Fruit fly (Drosophila melanogaster) whole organism, prepupa: Measurements from ENCODE around the gene Tudor-SN.

Experiments
- Blimp-1 ChIP-seq: fragments of 200-800 bp; sonication (Bioruptor generic); optimal IDR thresholded peaks from 3 replicates; lab custom pipeline; 2017; ENCODE audit warnings: missing biosample characterization, missing genetic modification characterization, mild to moderate bottlenecking, moderate library complexity, missing genetic modification reagents
- CG10631 ChIP-seq: fragments of 200-800 bp; sonication (Bioruptor generic); optimal IDR thresholded peaks from 2 replicates; lab custom pipeline; 2016; ENCODE audit warnings: missing biosample characterization, missing genetic modification characterization
- CG11294 ChIP-seq: fragments of 200-800 bp; sonication (Bioruptor generic); IDR thresholded peaks from 2 replicates; pipeline ENCODE4 v1.3.6; 2022; ENCODE audit warnings: missing biosample characterization, missing genetic modification characterization
- CG11762 ChIP-seq: fragments of 200-800 bp; sonication (Bioruptor generic); optimal IDR thresholded peaks from 3 replicates; lab custom pipeline; 2016; ENCODE audit warnings: missing biosample characterization, missing genetic modification characterization; ENCODE audit not compliant: insufficient read depth
- CG11902 ChIP-seq: fragments of 200-800 bp; sonication (Bioruptor generic); optimal IDR thresholded peaks from 3 replicates; lab custom pipeline; 2016; ENCODE audit warnings: missing biosample characterization, missing genetic modification characterization
- CG15336 ChIP-seq: fragments of 200-800 bp; sonication (Bioruptor generic); IDR thresholded peaks from 2 replicates; pipeline ENCODE4 v1.3.6; 2022; ENCODE audit warnings: missing biosample characterization, missing genetic modification characterization
- CG1621 ChIP-seq: fragments of 200-800 bp; sonication (Bioruptor generic); optimal IDR thresholded peaks from 3 replicates; lab custom pipeline; 2018; ENCODE audit warnings: missing biosample characterization, mild to moderate bottlenecking, missing genetic modification characterization
- CG3032 ChIP-seq: fragments of 200-800 bp; optimal IDR thresholded peaks from 2 replicates; lab custom pipeline; 2019; ENCODE audit warnings: missing biosample characterization, mild to moderate bottlenecking, missing genetic modification characterization, moderate library complexity
- CG31627 ChIP-seq: fragments of 200-800 bp; sonication (Bioruptor generic); optimal IDR thresholded peaks from 3 replicates; lab custom pipeline; 2016; ENCODE audit warnings: missing biosample characterization, missing genetic modification characterization
- CG32006 ChIP-seq: fragments of 200-800 bp; sonication (Bioruptor generic); optimal IDR thresholded peaks from 3 replicates; lab custom pipeline; 2017; ENCODE audit warnings: missing biosample characterization, mild to moderate bottlenecking, missing genetic modification characterization
- CG3919 ChIP-seq: fragments of 200-800 bp; sonication (Bioruptor generic); optimal IDR thresholded peaks from 3 replicates; lab custom pipeline; 2016; ENCODE audit warnings: missing biosample characterization, missing genetic modification characterization
- CG4318 ChIP-seq: fragments of 200-800 bp; sonication (Bioruptor generic); optimal IDR thresholded peaks from 3 replicates; lab custom pipeline; 2017; ENCODE audit warnings: missing biosample characterization, mild to moderate bottlenecking, missing genetic modification characterization
- CG6163 ChIP-seq: fragments of 200-800 bp; sonication (Bioruptor generic); IDR thresholded peaks from 3 replicates; pipeline ENCODE4 v1.3.6; 2022; ENCODE audit warnings: missing biosample characterization, missing genetic modification characterization
- CG6276 ChIP-seq: fragments of 200-800 bp; sonication (Bioruptor generic); optimal IDR thresholded peaks from 2 replicates; lab custom pipeline; 2017; ENCODE audit warnings: missing biosample characterization, mild to moderate bottlenecking, missing genetic modification characterization
- CG6792 ChIP-seq: fragments of 200-800 bp; sonication (Bioruptor generic); optimal IDR thresholded peaks from 3 replicates; lab custom pipeline; 2016; ENCODE audit warnings: missing biosample characterization, missing genetic modification characterization
- CG6808 ChIP-seq: fragments of 200-800 bp; sonication (Bioruptor generic); optimal IDR thresholded peaks from 3 replicates; lab custom pipeline; 2017; ENCODE audit warnings: missing biosample characterization, missing genetic modification characterization, mild to moderate bottlenecking, moderate library complexity, missing genetic modification reagents
- CG6854 ChIP-seq: fragments of 200-800 bp; sonication (Bioruptor generic); optimal IDR thresholded peaks from 2 replicates; lab custom pipeline; 2017; ENCODE audit warnings: missing biosample characterization, mild to moderate bottlenecking, missing genetic modification characterization
- CG7368 ChIP-seq: fragments of 200-800 bp; sonication (Bioruptor generic); optimal IDR thresholded peaks from 3 replicates; lab custom pipeline; 2016; ENCODE audit warnings: missing biosample characterization, missing genetic modification characterization
- CG8119 ChIP-seq: fragments of 200-800 bp; sonication (Bioruptor generic); IDR thresholded peaks from 3 replicates; pipeline ENCODE4 v1.3.6; 2022; ENCODE audit warnings: missing biosample characterization, missing genetic modification characterization
- CG8319 ChIP-seq: fragments of 200-800 bp; sonication (Bioruptor generic); optimal IDR thresholded peaks from 3 replicates; lab custom pipeline; 2016; ENCODE audit warnings: missing biosample characterization, missing genetic modification characterization
- CG8632 ChIP-seq: fragments of 200-800 bp; sonication (Bioruptor generic); optimal IDR thresholded peaks from 3 replicates; lab custom pipeline; 2016; ENCODE audit warnings: missing biosample characterization, missing genetic modification characterization
- CG9139 ChIP-seq: fragments of 200-800 bp; sonication (Bioruptor generic); optimal IDR thresholded peaks from 3 replicates; lab custom pipeline; 2017; ENCODE audit warnings: missing biosample characterization, mild to moderate bottlenecking, missing genetic modification characterization
- Eip75B ChIP-seq: fragments of 200-800 bp; sonication (Bioruptor generic); optimal IDR thresholded peaks from 3 replicates; lab custom pipeline; 2016; ENCODE audit warnings: missing biosample characterization, missing genetic modification characterization
- Eip78C ChIP-seq: fragments of 200-800 bp; sonication (Bioruptor generic); peaks from one replicate; lab custom pipeline; 2016; ENCODE audit warnings: missing biosample characterization, missing genetic modification characterization
- Eip93F ChIP-seq: fragments of 200-800 bp; sonication (Bioruptor generic); optimal IDR thresholded peaks from 2 replicates; lab custom pipeline; 2016; ENCODE audit warnings: missing biosample characterization, mild to moderate bottlenecking, missing genetic modification characterization
- Ets21C ChIP-seq: fragments of 200-800 bp; sonication (Bioruptor generic); optimal IDR thresholded peaks from 3 replicates; lab custom pipeline; 2016; ENCODE audit warnings: missing biosample characterization, missing genetic modification characterization
- Ets96B ChIP-seq: fragments of 200-800 bp; optimal IDR thresholded peaks from 2 replicates; lab custom pipeline; 2019; ENCODE audit warnings: missing biosample characterization, mild to moderate bottlenecking, missing genetic modification characterization, moderate library complexity
- Gug ChIP-seq: fragments of 200-800 bp; sonication (Bioruptor generic); IDR thresholded peaks from 2 replicates; pipeline ENCODE4 v1.3.6; 2022; ENCODE audit warnings: missing biosample characterization, missing genetic modification characterization
- Hr38 ChIP-seq: sonication (Bioruptor generic); optimal IDR thresholded peaks from 2 replicates; lab custom pipeline; 2016; ENCODE audit warnings: missing biosample characterization, missing genetic modification characterization
- Hr39 ChIP-seq: fragments of 200-800 bp; sonication (Bioruptor generic); optimal IDR thresholded peaks from 2 replicates; lab custom pipeline; 2016; ENCODE audit warnings: missing biosample characterization, missing genetic modification characterization
- Lpt ChIP-seq: fragments of 200-800 bp; sonication (Bioruptor generic); optimal IDR thresholded peaks from 3 replicates; lab custom pipeline; 2016; ENCODE audit warnings: missing biosample characterization, missing genetic modification characterization
- Met ChIP-seq: fragments of 200-800 bp; sonication (Bioruptor generic); optimal IDR thresholded peaks from 3 replicates; lab custom pipeline; 2016; ENCODE audit warnings: missing biosample characterization, missing genetic modification characterization
- OdsH ChIP-seq: fragments of 200-800 bp; sonication (Bioruptor generic); optimal IDR thresholded peaks from 3 replicates; lab custom pipeline; 2016; ENCODE audit warnings: missing biosample characterization, missing genetic modification characterization
- Sox102F ChIP-seq: fragments of 200-800 bp; sonication (Bioruptor generic); optimal IDR thresholded peaks from 2 replicates; lab custom pipeline; 2016; ENCODE audit warnings: missing biosample characterization, mild to moderate bottlenecking, missing genetic modification characterization
- Sox14 ChIP-seq: fragments of 200-800 bp; sonication (Bioruptor generic); optimal IDR thresholded peaks from 3 replicates; lab custom pipeline; 2016; ENCODE audit warnings: missing biosample characterization, missing genetic modification characterization
- Sox15 ChIP-seq: fragments of 200-800 bp; sonication (Bioruptor generic); optimal IDR thresholded peaks from 3 replicates; lab custom pipeline; 2016; ENCODE audit warnings: missing biosample characterization, missing genetic modification characterization
- achi ChIP-seq: fragments of 200-800 bp; sonication (Bioruptor generic); optimal IDR thresholded peaks from 3 replicates; lab custom pipeline; 2016; ENCODE audit warnings: missing biosample characterization, missing genetic modification characterization
- cyc ChIP-seq: fragments of 200-800 bp; sonication (Bioruptor generic); optimal IDR thresholded peaks from 3 replicates; lab custom pipeline; 2016; ENCODE audit warnings: missing biosample characterization, missing genetic modification characterization
- dac ChIP-seq: fragments of 200-800 bp; sonication (Bioruptor generic); optimal IDR thresholded peaks from 2 replicates; lab custom pipeline; 2017; ENCODE audit warnings: missing biosample characterization, mild to moderate bottlenecking, missing genetic modification characterization
- dsx ChIP-seq: fragments of 200-800 bp; optimal IDR thresholded peaks from 3 replicates; lab custom pipeline; 2019; ENCODE audit warnings: missing biosample characterization, mild to moderate bottlenecking, missing genetic modification characterization, moderate library complexity; ENCODE audit not compliant: poor library complexity, severe bottlenecking
- eg ChIP-seq: fragments of 200-800 bp; sonication (Bioruptor generic); IDR thresholded peaks from 3 replicates; pipeline ENCODE4 v1.3.6; 2022; ENCODE audit warnings: missing biosample characterization, missing genetic modification characterization
- esn ChIP-seq: fragments of 200-800 bp; sonication (Bioruptor generic); optimal IDR thresholded peaks from 2 replicates; lab custom pipeline; 2016; ENCODE audit warnings: missing biosample characterization, mild to moderate bottlenecking, missing genetic modification characterization, moderate library complexity
- fd59A ChIP-seq: fragments of 200-800 bp; sonication (Bioruptor generic); optimal IDR thresholded peaks from 2 replicates; lab custom pipeline; 2017; ENCODE audit warnings: missing biosample characterization, mild to moderate bottlenecking, missing genetic modification characterization, missing genetic modification reagents
- fd85E ChIP-seq: fragments of 200-800 bp; sonication (Bioruptor generic); optimal IDR thresholded peaks from 3 replicates; lab custom pipeline; 2016; ENCODE audit warnings: missing biosample characterization, missing genetic modification characterization
- fkh ChIP-seq: fragments of 200-800 bp; sonication (Bioruptor generic); optimal IDR thresholded peaks from 3 replicates; lab custom pipeline; 2017; ENCODE audit warnings: missing biosample characterization, mild to moderate bottlenecking, missing genetic modification characterization, moderate library complexity
- net ChIP-seq: fragments of 200-800 bp; sonication (Bioruptor generic); optimal IDR thresholded peaks from 3 replicates; lab custom pipeline; 2016; ENCODE audit warnings: missing biosample characterization, missing genetic modification characterization
- pdm3 ChIP-seq: fragments of 200-800 bp; sonication (Bioruptor generic); optimal IDR thresholded peaks from 3 replicates; lab custom pipeline; 2016; ENCODE audit warnings: missing biosample characterization, missing genetic modification characterization
- salr ChIP-seq, 2 experiments: fragments of 200-800 bp; sonication (Bioruptor generic); optimal IDR thresholded peaks; 3 replicates each; lab custom pipeline; 2016 to 2018; ENCODE audit warnings: missing biosample characterization in 2 of 2, missing genetic modification characterization in 2 of 2, mild to moderate bottlenecking in 1 of 2
- ss ChIP-seq, 2 experiments: fragments of 200-800 bp; sonication (Bioruptor generic); optimal IDR thresholded peaks; 2 replicates in 1 of 2; 3 replicates in 1 of 2; lab custom pipeline; 2017 to 2018; ENCODE audit warnings: mild to moderate bottlenecking in 2 of 2, missing biosample characterization in 2 of 2, missing genetic modification characterization in 2 of 2, moderate library complexity in 1 of 2
- svp ChIP-seq: fragments of 200-800 bp; sonication (Bioruptor generic); peaks from one replicate; lab custom pipeline; 2016; ENCODE audit warnings: missing biosample characterization, missing genetic modification characterization
- topi ChIP-seq: fragments of 200-800 bp; sonication (Bioruptor generic); optimal IDR thresholded peaks from 3 replicates; lab custom pipeline; 2016; ENCODE audit warnings: missing biosample characterization, missing genetic modification characterization
- vri ChIP-seq: fragments of 200-800 bp; sonication (Bioruptor generic); optimal IDR thresholded peaks from 3 replicates; lab custom pipeline; 2016; ENCODE audit warnings: missing biosample characterization, mild to moderate bottlenecking, missing genetic modification characterization

Gene Tudor-SN

dm6 chr3L:292146-292776 is 28.1 kb upstream of the Tudor-SN start:
- TF ChIP-seq Blimp-1 (GFP tag; lab: Kevin White, UChicago) (no peak), pdm3 (GFP tag; lab: Kevin White, UChicago) (no peak), fd85E (GFP tag; lab: Kevin White, UChicago) (no peak), CG8119 (no peak; the same call in 2 of the 3 replicates), Sox14 (GFP tag; lab: Kevin White, UChicago) (no peak), Ets21C (GFP tag; lab: Kevin White, UChicago) (no peak), svp (GFP tag; lab: Kevin White, UChicago) (peak; percentile 31), CG6276 (GFP tag; lab: Kevin White, UChicago) (no peak), cyc (GFP tag; lab: Kevin White, UChicago) (no peak), CG15336 (GFP tag; lab: Robert Waterston, UW) (peak; percentile 11; the same call in 1 of the 2 replicates), fd59A (no peak), Ets96B (tag; lab: Kevin White, UChicago) (no peak), topi (GFP tag; lab: Kevin White, UChicago) (no peak), CG3032 (tag; lab: Kevin White, UChicago) (peak; percentile 11), esn (GFP tag; lab: Kevin White, UChicago) (peak; percentile 15), net (GFP tag; lab: Kevin White, UChicago) (no peak), vri (GFP tag; lab: Kevin White, UChicago) (peak; percentile 52), CG8319 (no peak), CG31627 (GFP tag; lab: Kevin White, UChicago) (no peak), Sox102F (no peak), CG10631 (GFP tag; lab: Kevin White, UChicago) (no peak), Hr39 (GFP tag; lab: Kevin White, UChicago) (no peak), CG6808 (no peak), CG32006 (GFP tag; lab: Kevin White, UChicago) (no peak), CG11902 (no peak), CG6163 (0 out of 3 replicates have a peak, but pooled peaks have one; percentile 35), CG11762 (GFP tag; lab: Kevin White, UChicago) (no peak), Eip93F (no peak), CG3919 (GFP tag; lab: Kevin White, UChicago) (no peak), CG6792 (GFP tag; lab: Kevin White, UChicago) (no peak), CG1621 (tag; lab: Kevin White, UChicago) (peak; percentile 55), Eip75B (no peak), Hr38 (no peak), dsx (peak; percentile 24), Lpt (GFP tag; lab: Kevin White, UChicago) (no peak), CG8632 (no peak), Eip78C (GFP tag; lab: Kevin White, UChicago) (no peak), salr (GFP tag; optimal IDR thresholded peaks at IDR 0.05; lab: Kevin White, UChicago) (no peak), OdsH (GFP tag; lab: Kevin White, UChicago) (no peak), achi (no peak), CG9139 (GFP tag; lab: Kevin White, UChicago) (no peak), Sox15 (GFP tag; lab: Kevin White, UChicago) (no peak), Gug (GFP tag; lab: Robert Waterston, UW) (no peak), Met (GFP tag; lab: Kevin White, UChicago) (no peak), fkh (GFP tag; lab: Kevin White, UChicago) (peak; percentile 100), eg (GFP tag; lab: Robert Waterston, UW) (no peak), CG6854 (GFP tag; lab: Kevin White, UChicago) (peak; percentile 38), CG7368 (GFP tag; lab: Kevin White, UChicago) (no peak), CG11294 (no peak), dac (GFP tag; lab: Kevin White, UChicago) (no peak), ss (GFP tag; optimal IDR thresholded peaks at IDR 0.05; lab: Kevin White, UChicago) (peak in 1 of 2 experiments; percentile 26), CG4318 (no peak)
